Fruit fly (Drosophila melanogaster): ENCODE results near the gene Lcp65Ab2.
A peak's percentile ranks its signal among the peaks of the same experiment; 100 is the strongest.

Lcp65Ab2 gene

DNA sequence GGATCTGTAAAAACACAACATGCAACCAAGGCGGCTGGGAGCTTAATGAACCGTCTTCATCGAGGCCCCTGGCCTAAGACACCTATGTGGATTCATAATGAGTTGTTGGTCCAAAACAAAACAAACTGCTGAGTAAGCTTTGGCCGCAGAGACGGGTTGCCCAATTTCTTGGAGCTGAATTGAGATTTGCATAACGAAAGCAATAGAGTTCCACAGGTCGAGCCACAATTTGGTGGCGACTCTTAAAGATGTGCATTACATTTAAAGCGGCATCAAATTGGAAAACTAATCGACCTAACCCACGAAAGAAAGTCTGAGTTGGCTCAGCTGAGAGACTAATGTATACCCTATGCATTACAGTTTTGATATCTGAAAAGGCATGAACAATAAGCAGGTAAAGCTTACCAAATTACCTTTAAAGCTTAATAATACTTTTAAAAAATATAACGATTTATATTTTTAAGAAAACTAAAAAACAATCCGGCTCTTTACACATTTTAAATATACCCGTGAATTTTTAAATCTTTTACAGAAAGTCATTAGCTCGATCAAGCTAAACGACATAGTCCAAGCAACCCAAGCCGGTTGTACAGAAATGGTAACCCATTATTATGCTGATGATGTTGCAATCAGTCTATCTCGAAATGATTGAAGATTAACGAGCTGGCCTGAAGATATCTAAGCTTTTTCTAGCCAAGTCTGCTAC, 11.0 kb downstream of the Lcp65Ab2 start, which contains the start of gene CG13297 (continued):
- TF ChIP-seq CG14441 (GFP tag; IDR thresholded peaks at IDR 0.05) = peak; percentile 60
- TF ChIP-seq CG7556 (GFP tag; optimal IDR thresholded peaks at IDR 0.05) = peak; percentile 55
- no peak for TF ChIP-seq klu (GFP tag; IDR thresholded peaks at IDR 0.05)
- peak; percentile 75 for TF ChIP-seq CG15269 (tag; optimal IDR thresholded peaks at IDR 0.05)
- no peak for TF ChIP-seq crp (GFP tag; optimal IDR thresholded peaks at IDR 0.05)
- no peak for TF ChIP-seq bab2 (GFP tag; optimal IDR thresholded peaks at IDR 0.05)
- TF ChIP-seq CG11560 (tag; IDR thresholded peaks at IDR 0.05) = no peak
- TF ChIP-seq CG17186 (GFP tag; optimal IDR thresholded peaks at IDR 0.05) = no peak
- no peak for TF ChIP-seq Mad (GFP tag; optimal IDR thresholded peaks at IDR 0.05)
- TF ChIP-seq CG4854 (GFP tag; optimal IDR thresholded peaks at IDR 0.05) = no peak
- TF ChIP-seq yki (optimal IDR thresholded peaks at IDR 0.05) = no peak
- no peak for TF ChIP-seq pita (GFP tag; optimal IDR thresholded peaks at IDR 0.05)
- TF ChIP-seq croc (GFP tag; conservative IDR thresholded peaks at IDR 0.05) = peak; percentile 37; the same call in 2 of the 3 replicates
- peak; percentile 31 for TF ChIP-seq CG12219 (GFP tag; optimal IDR thresholded peaks at IDR 0.05)
- no peak for TF ChIP-seq CG8290 (GFP tag; optimal IDR thresholded peaks at IDR 0.05)
- no peak for TF ChIP-seq CG8290 (tag; optimal IDR thresholded peaks at IDR 0.05)
- peak; percentile 40; the same call in 1 of the 2 replicates for TF ChIP-seq sob (GFP tag; IDR thresholded peaks at IDR 0.05)
- no peak for TF ChIP-seq bsh (GFP tag; optimal IDR thresholded peaks at IDR 0.05)
- no peak for TF ChIP-seq CG1024 (GFP tag; IDR thresholded peaks at IDR 0.05)
- TF ChIP-seq seq (GFP tag; IDR thresholded peaks at IDR 0.05) = no peak
- peak; percentile 39; the same call in 1 of the 2 replicates for TF ChIP-seq ttk (GFP tag; IDR thresholded peaks at IDR 0.05)
- 0 out of 2 replicates have a peak, but pooled peaks have one; percentile 22 for TF ChIP-seq Rfx (GFP tag; IDR thresholded peaks at IDR 0.05)
- no peak for TF ChIP-seq sna (GFP tag; IDR thresholded peaks at IDR 0.05; ENCODE audit: partially characterized antibody)
- no peak for TF ChIP-seq zen2 (GFP tag; IDR thresholded peaks at IDR 0.05; ENCODE audit: partially characterized antibody)
- TF ChIP-seq sens-2 (GFP tag; IDR thresholded peaks at IDR 0.05) = no peak
- no peak for TF ChIP-seq Taf1 (GFP tag; IDR thresholded peaks at IDR 0.05)
- no peak for TF ChIP-seq fu2 (GFP tag; optimal IDR thresholded peaks at IDR 0.05)
- no peak for TF ChIP-seq chm (GFP tag; IDR thresholded peaks at IDR 0.05)
- no peak for TF ChIP-seq Poxn (GFP tag; IDR thresholded peaks at IDR 0.05)
- TF ChIP-seq YL-1 (GFP tag; optimal IDR thresholded peaks at IDR 0.05) = no peak
- no peak for TF ChIP-seq sim (GFP tag; IDR thresholded peaks at IDR 0.05)
- no peak for TF ChIP-seq CG12942 (GFP tag; optimal IDR thresholded peaks at IDR 0.05)
- peak; percentile 17 for TF ChIP-seq CG6813 (GFP tag; optimal IDR thresholded peaks at IDR 0.05)
- TF ChIP-seq CG2712 (tag; optimal IDR thresholded peaks at IDR 0.05) = peak; percentile 78
- no peak for TF ChIP-seq pho (GFP tag; optimal IDR thresholded peaks at IDR 0.05)
- TF ChIP-seq Adf1 (GFP tag; IDR thresholded peaks at IDR 0.05) = no peak
- no peak for TF ChIP-seq odd (GFP tag; optimal IDR thresholded peaks at IDR 0.05)
- TF ChIP-seq CG4424 (GFP tag; optimal IDR thresholded peaks at IDR 0.05) = peak; percentile 41
- peak; percentile 21; the same call in 1 of the 2 replicates for TF ChIP-seq ranshi (GFP tag; IDR thresholded peaks at IDR 0.05)
- no peak for TF ChIP-seq CG2120 (GFP tag; optimal IDR thresholded peaks at IDR 0.05)
- peak; percentile 1 for TF ChIP-seq Med (GFP tag)
- TF ChIP-seq CG3163 (GFP tag; optimal IDR thresholded peaks at IDR 0.05) = no peak
- TF ChIP-seq dpn (GFP tag; optimal IDR thresholded peaks at IDR 0.05) = peak in 1 of 2 experiments; percentile 10
- TF ChIP-seq cwo (GFP tag; optimal IDR thresholded peaks at IDR 0.05) = no peak
- peak; percentile 5 for TF ChIP-seq sd (tag; optimal IDR thresholded peaks at IDR 0.05)
- no peak for TF ChIP-seq prd (optimal IDR thresholded peaks at IDR 0.05)
- TF ChIP-seq prd (GFP tag; IDR thresholded peaks at IDR 0.05) = peak; percentile 59; the same call in 2 of the 3 replicates
- TF ChIP-seq CG13894 (tag; optimal IDR thresholded peaks at IDR 0.05) = no peak
- peak; percentile 68 for TF ChIP-seq Ssrp (tag; optimal IDR thresholded peaks at IDR 0.05)
- TF ChIP-seq Oaz (GFP tag; IDR thresholded peaks at IDR 0.05) = no peak
- TF ChIP-seq CG10431 (GFP tag; optimal IDR thresholded peaks at IDR 0.05) = no peak

All from whole organism, embryonic.